Worm (Caenorhabditis elegans) whole organism, young adult: ENCODE data around the gene C28G1.10.

ENCODE experiments used
- F23B12.7 ChIP-seq: sonication (generic microtip); optimal IDR thresholded peaks from 2 replicates; lab custom pipeline; 2017; ENCODE audit warnings: missing genetic modification characterization, mild to moderate bottlenecking, missing compliant biosample characterization, antibody characterized with exemption, moderate library complexity; ENCODE audit not compliant: insufficient read depth
- F49E8.2 ChIP-seq: sonication (generic microtip); optimal IDR thresholded peaks from 3 replicates; lab custom pipeline; 2017; ENCODE audit warnings: missing genetic modification characterization, mild to moderate bottlenecking, missing compliant biosample characterization, antibody characterized with exemption, moderate library complexity; ENCODE audit not compliant: insufficient read depth
- Y67H2A.10 ChIP-seq: fragments of 200-800 bp; sonication (Bioruptor generic); conservative IDR thresholded peaks from 2 replicates; pipeline ENCODE4 v1.3.6; 2022; ENCODE audit warnings: missing genetic modification reagents, missing genetic modification characterization, missing compliant biosample characterization
- aptf-3 ChIP-seq: fragments of 200-800 bp; sonication (Bioruptor generic); IDR thresholded peaks from 2 replicates; pipeline ENCODE4 v1.3.6; 2022; ENCODE audit warnings: missing genetic modification characterization, missing compliant biosample characterization
- ceh-79 ChIP-seq: sonication (generic microtip); optimal IDR thresholded peaks from 2 replicates; lab custom pipeline; 2017; ENCODE audit warnings: mild to moderate bottlenecking, missing genetic modification characterization, missing compliant biosample characterization
- egrh-3 ChIP-seq: fragments of 200-800 bp; sonication (Bioruptor generic); IDR thresholded peaks from 2 replicates; pipeline ENCODE4 v1.3.6; 2022; ENCODE audit warnings: missing genetic modification reagents, missing genetic modification characterization, missing compliant biosample characterization
- gei-17 ChIP-seq: fragments of 200-800 bp; sonication (Bioruptor generic); optimal IDR thresholded peaks from 2 replicates; lab custom pipeline; 2018; ENCODE audit warnings: mild to moderate bottlenecking, missing genetic modification characterization, missing compliant biosample characterization
- madf-3 ChIP-seq: fragments of 200-800 bp; sonication (Bioruptor generic); IDR thresholded peaks from 2 replicates; pipeline ENCODE4 v1.3.6; 2022; ENCODE audit warnings: missing genetic modification reagents, missing genetic modification characterization, missing compliant biosample characterization
- snpc-1.1 ChIP-seq: sonication (generic microtip); optimal IDR thresholded peaks from 2 replicates; lab custom pipeline; 2017; ENCODE audit warnings: missing genetic modification characterization, mild to moderate bottlenecking, missing compliant biosample characterization, antibody characterized with exemption, moderate library complexity, missing genotype, missing genetic modification reagents; ENCODE audit not compliant: insufficient read depth
- snpc-4 ChIP-seq, 5 experiments: fragments of 150-350 bp in 1 of 5; sonication (generic microtip) in 4 of 5; optimal IDR thresholded peaks; 2 replicates each; lab custom pipeline; 2014 to 2018; ENCODE audit warnings: missing genetic modification characterization in 5 of 5, missing biosample characterization in 3 of 5, antibody characterized with exemption in 2 of 5, mild to moderate bottlenecking in 2 of 5, missing compliant biosample characterization in 2 of 5, missing genotype in 2 of 5, moderate library complexity in 2 of 5, missing genetic modification reagents in 1 of 5
- ztf-18 ChIP-seq: sonication (generic microtip); optimal IDR thresholded peaks from 2 replicates; lab custom pipeline; 2016; ENCODE audit warnings: missing genotype, mild to moderate bottlenecking, missing genetic modification characterization, missing compliant biosample characterization

ce11 chrX:8853524-8853923 is 6.6 kb downstream of the C28G1.10 start, which contains the start of gene sprp-4:
- no peak for TF ChIP-seq madf-3
- no peak for TF ChIP-seq ceh-79
- TF ChIP-seq Y67H2A.10: no peak
- no peak for TF ChIP-seq F49E8.2 (tag; lab: Kevin White, UChicago)
- no peak for TF ChIP-seq F23B12.7 (tag; lab: Kevin White, UChicago)
- TF ChIP-seq ztf-18 (tag; lab: Kevin White, UChicago): no peak
- no peak for TF ChIP-seq egrh-3 (GFP tag; lab: Robert Waterston, UW)
- TF ChIP-seq snpc-4 (GFP tag; optimal IDR thresholded peaks at IDR 0.05; lab: Kevin White, UChicago): no peak
- TF ChIP-seq snpc-4 (tag; optimal IDR thresholded peaks at IDR 0.05; lab: Kevin White, UChicago): no peak
- no peak for TF ChIP-seq gei-17
- no peak for TF ChIP-seq aptf-3 (GFP tag; lab: Robert Waterston, UW)
- no peak for TF ChIP-seq snpc-1.1 (tag; lab: Kevin White, UChicago)
